Worm (Caenorhabditis elegans): ENCODE data around the gene rpl-42.

Gene rpl-42

DNA sequence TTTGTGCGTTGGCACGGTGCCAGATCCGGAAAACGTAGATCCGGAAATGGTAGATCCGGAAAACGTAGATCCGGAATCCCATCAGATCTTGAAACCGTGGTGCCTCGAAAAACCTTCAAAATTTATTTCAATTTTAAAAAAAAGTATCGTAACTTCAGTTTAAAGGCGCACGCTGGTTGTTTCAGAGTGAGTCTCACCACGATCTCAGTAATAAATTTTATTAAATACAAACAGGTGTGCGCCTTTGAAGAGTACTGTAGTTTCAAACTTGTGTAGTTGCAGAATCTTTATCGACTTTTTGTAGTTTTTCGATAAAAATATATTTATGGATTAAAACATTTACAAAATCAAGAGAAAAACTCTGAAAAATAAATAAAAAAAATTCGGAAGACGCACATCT lies 41.8 kb upstream of the rpl-42 start (continued):
- TF ChIP-seq xnd-1 (tag; optimal IDR thresholded peaks at IDR 0.05) (peak; percentile 89), madf-8 (GFP tag; conservative IDR thresholded peaks at IDR 0.05) (peak; percentile 94), hmg-1.2 (GFP tag; IDR thresholded peaks at IDR 0.05) (no peak; the same call in 1 of the 2 replicates), athp-1 (tag; optimal IDR thresholded peaks at IDR 0.05) (peak; percentile 66), F49E8.2 (tag; optimal IDR thresholded peaks at IDR 0.05; ENCODE audit: insufficient read depth) (peak; percentile 81), efl-1 (GFP tag; optimal IDR thresholded peaks at IDR 0.05) (peak; percentile 71), B0019.2 (GFP tag; conservative IDR thresholded peaks at IDR 0.05) (peak; percentile 82), B0035.1 (tag; optimal IDR thresholded peaks at IDR 0.05) (no peak), ama-1 (optimal IDR thresholded peaks at IDR 0.05) (no peak), ama-1 (GFP tag; optimal IDR thresholded peaks at IDR 0.05) (no peak), F37B4.10 (GFP tag; IDR thresholded peaks at IDR 0.05) (no peak), rec-8 (tag; optimal IDR thresholded peaks at IDR 0.05) (no peak), madf-3 (GFP tag; IDR thresholded peaks at IDR 0.05) (peak; percentile 58; the same call in 1 of the 2 replicates)

DNA sequence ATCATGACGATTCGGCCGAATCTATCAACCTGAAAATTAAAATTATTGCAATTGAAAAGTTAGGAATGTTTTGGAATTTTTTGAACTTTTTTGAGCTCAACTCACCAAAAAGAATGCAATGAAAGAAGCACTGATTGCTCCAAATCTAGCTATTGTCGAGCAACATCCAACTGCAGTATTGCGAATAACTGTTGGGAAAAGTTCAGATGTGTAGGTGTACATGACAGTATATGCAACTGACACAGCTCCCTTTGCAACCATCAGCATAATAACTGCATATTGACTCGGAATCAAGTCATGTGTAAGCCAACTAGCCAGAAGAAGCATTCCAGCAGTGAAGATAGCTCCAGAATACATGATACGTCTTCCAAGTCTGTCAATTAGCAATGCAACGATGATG lies 40.0 kb upstream of the rpl-42 start:
- no peak for TF ChIP-seq K11D2.4 (GFP tag; IDR thresholded peaks at IDR 0.05)
- no peak for TF ChIP-seq aptf-2 (GFP tag; conservative IDR thresholded peaks at IDR 0.05)
- TF ChIP-seq xnd-1 (tag; optimal IDR thresholded peaks at IDR 0.05), result no peak
- TF ChIP-seq atf-7 (tag; optimal IDR thresholded peaks at IDR 0.05), result no peak

DNA sequence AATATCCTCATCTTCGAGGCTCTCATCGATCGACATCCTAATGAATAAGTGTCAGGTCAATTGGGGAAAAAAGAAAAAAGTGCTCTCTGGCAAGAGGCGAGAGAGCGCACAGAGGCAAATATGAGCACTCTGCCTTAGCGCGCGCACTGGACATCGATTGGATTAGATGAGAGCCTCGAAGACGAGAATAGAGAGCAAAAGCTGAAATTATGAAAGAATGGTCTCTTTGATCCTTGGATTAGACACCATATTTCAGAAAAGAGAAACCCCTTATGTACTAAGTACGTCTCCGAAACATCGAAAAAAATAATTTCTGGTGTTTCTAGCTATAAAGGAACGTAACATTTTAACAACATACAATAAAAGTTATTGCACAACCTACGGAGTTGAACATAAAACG lies 37.3 kb upstream of the rpl-42 start, which contains the start of gene F45E10.2:
Gene F45E10.2, minus strand, starts transcription at position 101 of the 400 bp plus-strand sequence.
- no peak for TF ChIP-seq ceh-100 (GFP tag; IDR thresholded peaks at IDR 0.05)
- TF ChIP-seq F39B2.1 (GFP tag; IDR thresholded peaks at IDR 0.05), result no peak
- no peak for TF ChIP-seq unc-130 (GFP tag; optimal IDR thresholded peaks at IDR 0.05)
- no peak for TF ChIP-seq mxl-1 (tag; optimal IDR thresholded peaks at IDR 0.05)

DNA sequence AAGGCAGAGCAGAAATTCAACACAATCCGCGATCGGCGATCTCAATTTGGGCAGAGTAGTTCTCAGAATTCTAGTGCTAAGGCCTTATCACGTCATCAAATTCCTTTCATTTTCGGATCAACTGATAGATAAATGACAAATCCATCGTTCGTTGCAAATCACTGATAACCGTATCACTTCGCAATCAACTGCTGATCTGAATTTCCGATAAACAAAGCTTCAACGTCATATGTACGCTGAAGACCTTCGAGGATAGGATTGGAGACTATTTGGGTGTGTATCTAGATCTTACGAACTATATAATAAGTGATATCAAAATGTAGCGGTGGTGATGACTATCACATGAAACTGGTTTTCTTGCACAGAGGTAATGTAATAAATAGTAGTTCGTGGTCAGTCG lies 35.3 kb upstream of the rpl-42 start:
- TF ChIP-seq xnd-1 (tag; optimal IDR thresholded peaks at IDR 0.05) (no peak), madf-10 (tag; optimal IDR thresholded peaks at IDR 0.05) (no peak), Y79H2A.3 (GFP tag; conservative IDR thresholded peaks at IDR 0.05) (no peak), T07F8.4 (tag; optimal IDR thresholded peaks at IDR 0.05) (no peak), nhr-179 (tag; optimal IDR thresholded peaks at IDR 0.05) (no peak), tlf-1 (GFP tag; optimal IDR thresholded peaks at IDR 0.05) (no peak), T26A5.8 (tag; optimal IDR thresholded peaks at IDR 0.05) (no peak)

DNA sequence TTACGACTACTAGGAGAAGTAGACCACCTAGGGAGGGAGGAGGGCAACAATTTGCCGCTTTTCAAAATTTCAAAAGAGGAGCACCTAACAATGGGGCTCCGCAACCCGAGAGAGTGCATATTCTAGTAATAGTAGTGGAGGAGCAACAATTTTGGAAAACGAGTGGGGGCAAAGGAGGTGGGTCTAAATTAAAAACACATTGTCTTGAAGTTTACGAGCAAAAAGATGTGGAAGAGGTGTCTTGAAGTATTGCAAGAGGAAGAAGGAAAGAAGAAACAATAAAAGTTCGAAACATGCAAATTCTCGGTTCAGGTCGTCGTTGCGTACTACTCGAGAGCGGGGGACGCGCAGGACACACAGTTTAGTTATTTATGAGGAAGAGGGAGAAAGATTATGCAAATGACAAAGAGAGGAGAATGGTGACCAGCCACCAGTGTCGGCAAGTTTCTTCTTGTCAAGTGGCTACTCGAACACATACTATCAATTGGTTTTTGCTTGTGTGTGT lies 28.3 kb upstream of the rpl-42 start:
- no peak for TF ChIP-seq hrde-1 (tag; optimal IDR thresholded peaks at IDR 0.05; ENCODE audit: borderline replicate concordance)
- TF ChIP-seq hsf-1 (GFP tag; IDR thresholded peaks at IDR 0.05), result 0 out of 2 replicates have a peak, but pooled peaks have one; percentile 20
- TF ChIP-seq zfh-2 (GFP tag; conservative IDR thresholded peaks at IDR 0.05), result no peak

DNA sequence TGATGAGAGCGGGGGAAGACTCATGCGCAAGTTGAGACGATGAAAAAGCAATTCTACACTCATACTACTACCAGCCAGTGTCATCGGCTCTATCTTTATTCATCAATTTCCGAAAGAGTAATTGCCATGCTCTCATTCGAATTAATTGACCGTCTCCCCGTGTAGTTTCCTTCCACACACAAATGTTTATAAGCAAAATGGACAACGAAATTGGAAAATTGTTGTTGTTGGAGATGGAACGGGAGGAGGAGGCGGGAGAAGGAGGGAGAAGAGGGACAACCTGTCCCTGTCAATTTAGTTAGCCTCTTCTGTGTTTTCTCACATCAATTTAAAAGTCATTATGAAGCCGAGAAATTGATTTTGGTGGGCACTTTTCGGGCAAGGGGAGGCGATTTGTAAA lies 19.9 kb upstream of the rpl-42 start:
- TF ChIP-seq Y53F4B.3 (GFP tag; IDR thresholded peaks at IDR 0.05), result no peak
- TF ChIP-seq ztf-28 (GFP tag; IDR thresholded peaks at IDR 0.05), result no peak
- no peak for TF ChIP-seq F23B12.7 (tag; optimal IDR thresholded peaks at IDR 0.05; ENCODE audit: insufficient read depth)
- TF ChIP-seq bed-2 (GFP tag; IDR thresholded peaks at IDR 0.05), result no peak
- TF ChIP-seq rec-8 (tag; optimal IDR thresholded peaks at IDR 0.05), result no peak
- TF ChIP-seq B0035.1 (tag; optimal IDR thresholded peaks at IDR 0.05), result no peak
- no peak for TF ChIP-seq repo-1 (tag; optimal IDR thresholded peaks at IDR 0.05)

All from whole organism, young adult.